Fruit fly (Drosophila melanogaster) whole organism, pupa: ENCODE measurements around the gene CG42390.

ENCODE experiments used
- CG10348 ChIP-seq: fragments of 200-800 bp; sonication (Bioruptor generic); IDR thresholded peaks from 2 replicates; pipeline ENCODE4 v1.3.6; 2022; ENCODE audit warnings: missing biosample characterization, missing genetic modification characterization
- CG12605 ChIP-seq: fragments of 200-800 bp; sonication (Bioruptor generic); IDR thresholded peaks from 2 replicates; pipeline ENCODE4 v1.3.6; 2022; ENCODE audit warnings: missing biosample characterization, missing genetic modification characterization
- CG13204 ChIP-seq: fragments of 200-800 bp; sonication (Bioruptor generic); optimal IDR thresholded peaks from 2 replicates; lab custom pipeline; 2018; ENCODE audit warnings: missing biosample characterization, mild to moderate bottlenecking, missing genetic modification characterization, moderate library complexity
- CG14655 ChIP-seq: fragments of 200-800 bp; sonication (Bioruptor generic); optimal IDR thresholded peaks from 3 replicates; lab custom pipeline; 2017; ENCODE audit warnings: mild to moderate bottlenecking, missing biosample characterization, missing genetic modification reagents, missing genetic modification characterization
- CG15710 ChIP-seq: fragments of 200-800 bp; sonication (Bioruptor generic); optimal IDR thresholded peaks from 2 replicates; lab custom pipeline; 2018; ENCODE audit warnings: missing biosample characterization, mild to moderate bottlenecking, missing genetic modification characterization, moderate library complexity
- CG17806 ChIP-seq: fragments of 200-800 bp; sonication (Bioruptor generic); optimal IDR thresholded peaks from 2 replicates; lab custom pipeline; 2018; ENCODE audit warnings: missing biosample characterization, mild to moderate bottlenecking, missing genetic modification characterization, moderate library complexity
- CG32121 ChIP-seq: fragments of 200-800 bp; sonication (Bioruptor generic); IDR thresholded peaks from 2 replicates; pipeline ENCODE4 v1.3.6; 2022; ENCODE audit warnings: missing biosample characterization, missing genetic modification characterization
- CG34367 ChIP-seq: fragments of 200-800 bp; sonication (Bioruptor generic); optimal IDR thresholded peaks from 2 replicates; lab custom pipeline; 2018; ENCODE audit warnings: missing biosample characterization, mild to moderate bottlenecking, missing genetic modification characterization
- CG4496 ChIP-seq: fragments of 200-800 bp; sonication (Bioruptor generic); IDR thresholded peaks from 3 replicates; pipeline ENCODE4 v1.3.6; 2022; ENCODE audit warnings: missing biosample characterization, missing genetic modification characterization
- CG8159 ChIP-seq: fragments of 200-800 bp; sonication (Bioruptor generic); optimal IDR thresholded peaks from 3 replicates; lab custom pipeline; 2018; ENCODE audit warnings: missing biosample characterization, mild to moderate bottlenecking, missing genetic modification characterization, moderate library complexity
- CG8301 ChIP-seq: fragments of 200-800 bp; sonication (Bioruptor generic); optimal IDR thresholded peaks from 2 replicates; lab custom pipeline; 2018; ENCODE audit warnings: missing biosample characterization, mild to moderate bottlenecking, missing genetic modification characterization
- CG9948 ChIP-seq: fragments of 200-800 bp; sonication (Bioruptor generic); optimal IDR thresholded peaks from 2 replicates; lab custom pipeline; 2018; ENCODE audit warnings: missing biosample characterization, mild to moderate bottlenecking, missing genetic modification characterization, moderate library complexity
- D1 ChIP-seq: fragments of 200-800 bp; sonication (Bioruptor generic); optimal IDR thresholded peaks from 2 replicates; lab custom pipeline; 2018; ENCODE audit warnings: missing biosample characterization, mild to moderate bottlenecking, missing genetic modification characterization, moderate library complexity
- EcR ChIP-seq: fragments of 200-800 bp; sonication (Bioruptor generic); optimal IDR thresholded peaks from 3 replicates; lab custom pipeline; 2019; ENCODE audit warnings: missing biosample characterization, missing genetic modification characterization, mild to moderate bottlenecking, moderate library complexity, missing genetic modification reagents
- Ets98B ChIP-seq: fragments of 200-800 bp; sonication (Bioruptor generic); IDR thresholded peaks from 2 replicates; pipeline ENCODE4 v1.3.6; 2022; ENCODE audit warnings: missing biosample characterization, missing genetic modification characterization
- Pif1A ChIP-seq: fragments of 200-800 bp; sonication (Bioruptor generic); optimal IDR thresholded peaks from 3 replicates; lab custom pipeline; 2016; ENCODE audit warnings: missing biosample characterization, missing genetic modification characterization
- Pif1B ChIP-seq: fragments of 200-800 bp; sonication (Bioruptor generic); optimal IDR thresholded peaks from 3 replicates; lab custom pipeline; 2016; ENCODE audit warnings: missing biosample characterization, missing genetic modification characterization
- Snoo ChIP-seq: fragments of 200-800 bp; sonication (Bioruptor generic); optimal IDR thresholded peaks from 3 replicates; lab custom pipeline; 2017; ENCODE audit warnings: missing biosample characterization, mild to moderate bottlenecking, missing genetic modification characterization, inconsistent platforms
- fd96Ca ChIP-seq: fragments of 200-800 bp; sonication (Bioruptor generic); IDR thresholded peaks from 3 replicates; pipeline ENCODE4 v1.3.6; 2022; ENCODE audit warnings: missing biosample characterization, missing genetic modification characterization
- gl ChIP-seq: fragments of 200-800 bp; sonication (Bioruptor generic); optimal IDR thresholded peaks from 2 replicates; lab custom pipeline; 2018; ENCODE audit warnings: missing biosample characterization, mild to moderate bottlenecking, missing genetic modification characterization
- rn ChIP-seq: fragments of 200-800 bp; sonication (Bioruptor generic); IDR thresholded peaks from 2 replicates; pipeline ENCODE4 v1.3.6; 2022; ENCODE audit warnings: missing biosample characterization, missing genetic modification characterization

CG42390 gene

DNA sequence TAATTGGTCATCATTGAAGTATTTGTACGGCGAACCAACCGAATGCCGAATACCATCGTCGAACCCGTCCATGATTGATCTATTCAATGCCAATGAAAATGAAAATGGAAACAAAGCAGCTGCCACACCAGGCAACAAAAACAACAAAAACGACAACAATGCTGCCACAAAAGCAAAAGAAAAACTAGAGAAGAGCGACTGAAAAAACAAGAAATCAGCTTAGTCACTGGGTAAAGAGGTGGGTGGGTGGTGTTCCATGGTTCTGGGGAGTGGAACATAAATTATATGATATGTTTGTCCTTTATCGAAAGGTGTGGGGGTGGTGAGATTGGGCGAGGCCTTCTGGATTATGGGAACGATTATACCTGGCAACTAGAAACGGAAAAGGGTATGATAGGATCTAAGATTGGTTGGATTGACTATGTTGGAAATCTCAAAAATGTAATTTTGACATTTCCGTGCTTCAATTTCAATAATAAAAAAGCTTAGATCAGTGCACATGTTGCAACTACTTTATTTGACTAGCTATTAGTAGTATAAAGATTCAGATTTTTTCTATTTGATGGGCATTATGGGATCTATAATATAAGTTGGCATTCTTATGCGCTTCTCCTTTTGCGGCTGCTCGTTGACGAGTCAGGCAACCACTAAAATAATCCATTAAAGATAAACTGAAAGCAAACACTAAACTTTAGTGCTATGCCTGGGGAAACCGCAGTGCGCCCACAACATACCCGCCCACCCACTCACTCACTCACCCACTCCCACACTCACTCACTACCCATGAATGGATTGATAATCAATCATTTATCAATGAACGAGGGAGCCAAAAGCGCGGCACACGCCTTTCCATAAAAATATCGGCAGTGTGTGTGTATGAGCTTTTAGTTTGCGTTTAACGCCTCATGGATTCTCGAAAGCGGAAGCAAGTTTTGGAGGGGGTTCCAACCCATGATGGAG lies 52.9 kb downstream of the CG42390 start:
- TF ChIP-seq D1 (tag; lab: Kevin White, UChicago), result no peak
- no peak for TF ChIP-seq CG8301 (tag; lab: Kevin White, UChicago)
- TF ChIP-seq CG14655 (GFP tag; lab: Kevin White, UChicago), result no peak
- no peak for TF ChIP-seq CG34367
- no peak for TF ChIP-seq EcR (GFP tag; lab: Kevin White, UChicago)
- no peak for TF ChIP-seq CG13204 (GFP tag; lab: Kevin White, UChicago)
- TF ChIP-seq Pif1A (GFP tag; lab: Kevin White, UChicago), result no peak
- TF ChIP-seq CG4496 (GFP tag; lab: Robert Waterston, UW), result no peak
- no peak for TF ChIP-seq CG12605 (GFP tag; lab: Robert Waterston, UW)
- TF ChIP-seq CG8159, result no peak

dm6 chr3R:22175745-22176144 lies 55.9 kb downstream of the CG42390 start:
- peak; percentile 55 for TF ChIP-seq Pif1B (GFP tag; lab: Kevin White, UChicago)
- no peak for TF ChIP-seq EcR (GFP tag; lab: Kevin White, UChicago)
- no peak for TF ChIP-seq CG13204 (GFP tag; lab: Kevin White, UChicago)
- peak; percentile 66 for TF ChIP-seq CG15710
- TF ChIP-seq CG14655 (GFP tag; lab: Kevin White, UChicago), result peak; percentile 39
- TF ChIP-seq D1 (tag; lab: Kevin White, UChicago), result no peak
- TF ChIP-seq CG17806 (tag; lab: Kevin White, UChicago), result peak; percentile 65
- TF ChIP-seq Ets98B (GFP tag; lab: Robert Waterston, UW), result no peak
- TF ChIP-seq CG34367, result peak; percentile 40
- no peak; the same call in 2 of the 3 replicates for TF ChIP-seq CG4496 (GFP tag; lab: Robert Waterston, UW)
- peak; percentile 48 for TF ChIP-seq CG9948 (tag; lab: Kevin White, UChicago)
- peak; percentile 28 for TF ChIP-seq Pif1A (GFP tag; lab: Kevin White, UChicago)
- TF ChIP-seq CG12605 (GFP tag; lab: Robert Waterston, UW), result 0 out of 2 replicates have a peak, but pooled peaks have one; percentile 7
- TF ChIP-seq CG32121 (GFP tag; lab: Robert Waterston, UW), result no peak
- TF ChIP-seq gl (tag; lab: Kevin White, UChicago), result no peak
- TF ChIP-seq Snoo, result peak; percentile 68
- TF ChIP-seq fd96Ca (GFP tag; lab: Robert Waterston, UW), result no peak
- TF ChIP-seq CG8159, result peak; percentile 77
- no peak for TF ChIP-seq CG10348 (GFP tag; lab: Robert Waterston, UW)
- TF ChIP-seq rn (GFP tag; lab: Robert Waterston, UW), result no peak
- no peak for TF ChIP-seq CG8301 (tag; lab: Kevin White, UChicago)
- TF ChIP-seq, all 21 proteins: peak for 10

DNA sequence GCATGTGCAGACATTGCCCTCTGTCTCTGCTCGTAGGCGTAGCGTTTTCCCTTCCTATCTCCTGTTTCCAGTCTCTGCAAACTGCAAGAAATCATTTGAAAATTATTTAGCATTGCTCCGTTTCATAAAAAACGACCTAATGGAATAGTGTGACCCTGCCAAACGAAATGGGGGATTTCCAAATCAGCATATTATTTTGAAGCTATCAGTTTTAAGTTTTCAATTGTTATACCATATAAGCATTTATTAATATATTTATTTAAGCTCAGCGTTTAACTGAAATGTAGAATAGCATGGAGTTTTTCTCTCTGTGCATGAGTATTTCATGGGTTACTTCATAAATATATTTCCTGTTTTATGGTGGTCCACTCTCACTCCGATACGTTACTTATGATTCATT lies 62.4 kb downstream of the CG42390 start:
- TF ChIP-seq fd96Ca (GFP tag; lab: Robert Waterston, UW) (no peak), CG17806 (tag; lab: Kevin White, UChicago) (peak; percentile 17), CG8301 (tag; lab: Kevin White, UChicago) (peak; percentile 20), Snoo (no peak), CG12605 (GFP tag; lab: Robert Waterston, UW) (no peak), CG32121 (GFP tag; lab: Robert Waterston, UW) (no peak), CG10348 (GFP tag; lab: Robert Waterston, UW) (no peak), Ets98B (GFP tag; lab: Robert Waterston, UW) (no peak), gl (tag; lab: Kevin White, UChicago) (no peak), CG15710 (no peak), rn (GFP tag; lab: Robert Waterston, UW) (no peak), CG8159 (peak; percentile 14), CG9948 (tag; lab: Kevin White, UChicago) (peak; percentile 14), Pif1A (GFP tag; lab: Kevin White, UChicago) (peak; percentile 22), CG34367 (no peak), CG4496 (GFP tag; lab: Robert Waterston, UW) (0 out of 3 replicates have a peak, but pooled peaks have one; percentile 7), D1 (tag; lab: Kevin White, UChicago) (no peak), CG14655 (GFP tag; lab: Kevin White, UChicago) (peak; percentile 51), Pif1B (GFP tag; lab: Kevin White, UChicago) (peak; percentile 17), EcR (GFP tag; lab: Kevin White, UChicago) (no peak), CG13204 (GFP tag; lab: Kevin White, UChicago) (no peak)

DNA sequence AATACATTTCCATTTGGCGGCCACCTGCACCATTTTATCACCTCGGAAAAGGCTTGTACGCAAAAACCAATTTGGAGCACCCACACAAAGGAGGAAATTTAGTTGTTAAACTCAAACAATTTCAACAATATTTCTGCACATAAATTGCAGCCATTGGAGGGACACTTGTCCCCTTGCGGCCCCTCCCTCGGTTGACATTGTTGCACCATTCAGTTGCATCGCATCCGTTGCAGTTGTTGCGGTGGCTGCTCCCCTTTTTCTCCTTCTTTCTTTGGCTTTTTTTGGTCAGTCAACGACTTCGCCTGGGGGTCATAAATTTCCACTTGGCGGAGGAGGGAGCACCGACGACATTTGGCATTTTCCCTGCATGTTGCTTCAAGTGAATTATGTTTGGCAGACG lies 63.1 kb downstream of the CG42390 start:
- TF ChIP-seq EcR (GFP tag; lab: Kevin White, UChicago), result peak; percentile 1
- TF ChIP-seq CG34367, result no peak
